Fruit fly (Drosophila melanogaster): ENCODE data around the gene kis.

dm6 chr2L:300006-300405 is 49.4 kb upstream of the kis start:
- TF ChIP-seq Myc (optimal IDR thresholded peaks at IDR 0.05) (no peak), insv (optimal IDR thresholded peaks at IDR 0.05) (no peak), h (optimal IDR thresholded peaks at IDR 0.05) (no peak), ttk (optimal IDR thresholded peaks at IDR 0.05) (no peak), psq (optimal IDR thresholded peaks at IDR 0.05) (no peak)
